Worm (Caenorhabditis elegans): Measurements from ENCODE around the gene Y45F10D.2.

Y45F10D.2 gene

DNA sequence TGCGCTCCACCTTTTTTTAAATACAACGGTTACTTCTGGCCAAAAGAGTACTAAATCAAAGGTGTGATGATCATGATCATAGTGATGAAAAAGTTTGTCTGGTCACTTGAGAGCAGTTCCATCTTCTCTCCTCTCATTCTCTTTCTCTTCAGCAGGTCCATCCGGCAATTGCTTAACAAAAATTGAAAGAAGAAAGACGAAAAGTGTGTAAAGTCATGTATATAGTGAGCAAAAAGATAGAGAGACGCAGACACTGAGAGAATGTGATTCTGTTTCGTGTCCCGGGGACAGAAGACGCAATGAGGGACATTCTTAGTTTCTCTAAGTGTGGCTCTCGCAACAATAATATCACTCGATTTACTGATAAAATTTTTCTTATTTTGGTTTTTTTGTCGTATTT lies 25.7 kb downstream of the Y45F10D.2 start:
- TF ChIP-seq jun-1 (tag; optimal IDR thresholded peaks at IDR 0.05) (no peak), zag-1 (tag; optimal IDR thresholded peaks at IDR 0.05) (no peak), nfya-1 (tag; optimal IDR thresholded peaks at IDR 0.05; ENCODE audit: insufficient read depth) (peak; percentile 2), egl-27 (tag; optimal IDR thresholded peaks at IDR 0.05) (no peak), daf-12 (tag; optimal IDR thresholded peaks at IDR 0.05) (no peak), ceh-16 (tag; optimal IDR thresholded peaks at IDR 0.05) (no peak), aly-2 (tag; optimal IDR thresholded peaks at IDR 0.05) (no peak), pha-4 (tag; optimal IDR thresholded peaks at IDR 0.05) (no peak), ztf-11 (tag; optimal IDR thresholded peaks at IDR 0.05) (no peak)

DNA sequence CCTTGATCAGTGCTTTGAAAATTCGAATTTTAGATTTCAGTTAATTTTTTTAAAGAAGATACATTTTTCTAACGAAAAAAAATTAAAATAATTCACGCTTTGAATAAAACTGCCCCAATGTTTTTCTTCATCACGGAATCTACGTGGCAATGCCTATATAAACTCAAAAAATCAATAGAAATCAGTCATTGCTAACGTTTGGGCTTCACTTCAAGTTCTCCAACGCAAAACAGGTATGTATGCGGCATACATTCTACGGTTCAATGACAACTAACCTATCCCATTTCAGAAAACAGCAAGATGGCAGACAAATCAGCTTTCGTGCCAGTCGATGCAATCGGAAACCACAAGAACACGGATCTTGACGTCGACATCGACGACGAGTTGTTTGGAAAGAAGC lies 29.1 kb downstream of the Y45F10D.2 start, which contains the start of gene C47A4.5:
Gene C47A4.5, plus strand, starts transcription at position 301 of the 400 bp plus-strand sequence.
- TF ChIP-seq nhr-77 (tag; optimal IDR thresholded peaks at IDR 0.05) (no peak), daf-12 (tag; optimal IDR thresholded peaks at IDR 0.05) (no peak), snpc-4 (tag; optimal IDR thresholded peaks at IDR 0.05) (no peak), ceh-82 (tag; optimal IDR thresholded peaks at IDR 0.05) (no peak), fkh-2 (tag; optimal IDR thresholded peaks at IDR 0.05) (no peak), nhr-43 (tag; optimal IDR thresholded peaks at IDR 0.05; ENCODE audit: poor library complexity, severe bottlenecking) (no peak), pha-4 (tag; optimal IDR thresholded peaks at IDR 0.05) (no peak), hmg-11 (tag; optimal IDR thresholded peaks at IDR 0.05) (no peak), ztf-4 (tag; optimal IDR thresholded peaks at IDR 0.05) (no peak), aly-2 (tag; optimal IDR thresholded peaks at IDR 0.05) (no peak), elt-1 (tag; optimal IDR thresholded peaks at IDR 0.05) (no peak)

DNA sequence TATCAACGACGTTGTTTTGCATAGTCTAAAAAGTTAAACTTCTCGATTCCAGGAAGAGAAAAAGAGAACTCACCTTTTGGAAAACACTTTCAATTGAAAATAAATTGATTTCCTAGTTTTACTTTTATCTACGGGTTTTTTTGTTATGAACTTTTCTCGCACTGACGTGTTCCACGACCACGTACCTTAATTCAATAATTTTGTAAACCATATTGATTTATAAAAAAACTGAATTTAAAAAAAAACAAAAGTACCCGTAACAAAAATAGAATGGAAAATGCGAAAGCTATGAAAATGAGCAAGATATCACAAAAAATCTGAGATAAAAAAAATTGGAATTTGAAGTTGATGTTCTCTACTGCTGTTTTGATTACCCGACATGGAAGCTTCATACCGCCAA lies 32.2 kb downstream of the Y45F10D.2 start, which contains the start of gene C47A4.3:
Gene C47A4.3, minus strand, starts transcription at position 101 of the 400 bp plus-strand sequence.
- TF ChIP-seq lin-39 (tag; optimal IDR thresholded peaks at IDR 0.05) (no peak), nhr-237 (tag; optimal IDR thresholded peaks at IDR 0.05) (no peak), snpc-4 (tag; optimal IDR thresholded peaks at IDR 0.05) (no peak)

DNA sequence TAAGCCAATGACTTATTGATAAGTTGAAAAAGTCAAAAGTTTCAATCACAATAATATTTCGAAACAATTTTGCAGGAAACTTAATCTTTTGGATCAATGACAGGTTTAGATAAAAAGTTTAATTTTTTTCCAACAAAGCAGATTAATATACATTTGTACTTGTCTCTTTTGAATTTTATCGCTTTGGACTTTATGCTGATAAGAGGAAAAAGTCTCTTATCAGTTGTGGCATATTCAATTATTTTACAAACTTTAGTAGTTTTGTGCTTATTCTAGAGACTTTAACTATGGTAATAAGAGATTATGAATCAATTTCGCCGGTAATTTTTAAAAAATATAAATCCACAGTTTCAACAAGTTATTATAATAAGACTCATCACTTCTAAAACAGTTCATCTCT lies 46.6 kb downstream of the Y45F10D.2 start:
- TF ChIP-seq nhr-237 (tag; optimal IDR thresholded peaks at IDR 0.05), result no peak
- peak; percentile 82 for TF ChIP-seq pqm-1 (tag; optimal IDR thresholded peaks at IDR 0.05)
- TF ChIP-seq skn-1 (tag; optimal IDR thresholded peaks at IDR 0.05), result no peak
- TF ChIP-seq nhr-25 (tag; optimal IDR thresholded peaks at IDR 0.05), result no peak
- no peak for TF ChIP-seq lsy-12 (tag; optimal IDR thresholded peaks at IDR 0.05)
- TF ChIP-seq elt-2 (tag; optimal IDR thresholded peaks at IDR 0.05), result peak; percentile 94

DNA sequence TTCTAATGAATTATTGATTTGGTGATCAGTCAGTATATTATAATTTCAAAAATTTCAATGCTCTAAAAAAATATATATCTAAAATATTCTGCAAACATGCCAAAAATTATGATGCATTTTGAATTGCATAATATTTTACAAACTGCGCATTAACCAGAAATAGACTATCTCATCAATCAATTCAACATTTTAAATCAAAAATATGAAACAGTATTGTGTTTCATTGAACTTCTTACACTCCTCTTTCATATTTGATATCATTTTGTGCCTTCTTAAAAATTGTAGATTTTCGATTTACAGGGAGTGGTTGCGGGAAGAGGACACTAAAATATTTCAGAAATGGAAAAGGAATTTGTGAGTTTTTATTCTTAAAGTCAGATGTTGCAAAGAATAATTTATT lies 47.8 kb downstream of the Y45F10D.2 start, which contains the start of gene ent-4:
Gene ent-4, plus strand, starts transcription at position 301 of the 400 bp plus-strand sequence.
- TF ChIP-seq hmg-11 (tag; optimal IDR thresholded peaks at IDR 0.05), result no peak
- no peak for TF ChIP-seq elt-2 (tag; optimal IDR thresholded peaks at IDR 0.05)

ce11 chrIV:13725201-13725600 lies 49.3 kb downstream of the Y45F10D.2 start:
- TF ChIP-seq hmg-11 (tag; optimal IDR thresholded peaks at IDR 0.05) (no peak), ztf-11 (tag; optimal IDR thresholded peaks at IDR 0.05) (no peak), ama-1 (optimal IDR thresholded peaks at IDR 0.05) (no peak), pha-4 (tag; optimal IDR thresholded peaks at IDR 0.05) (peak; percentile 46), snpc-4 (tag; optimal IDR thresholded peaks at IDR 0.05) (no peak), nfya-1 (tag; optimal IDR thresholded peaks at IDR 0.05; ENCODE audit: insufficient read depth) (no peak), unc-39 (tag; optimal IDR thresholded peaks at IDR 0.05) (no peak), ZK546.5 (tag; optimal IDR thresholded peaks at IDR 0.05) (no peak), nhr-67 (tag; optimal IDR thresholded peaks at IDR 0.05) (no peak), lin-15B (tag; optimal IDR thresholded peaks at IDR 0.05) (no peak), lsy-12 (tag; optimal IDR thresholded peaks at IDR 0.05) (no peak), fos-1 (tag; optimal IDR thresholded peaks at IDR 0.05) (peak; percentile 18), ztf-4 (tag; optimal IDR thresholded peaks at IDR 0.05) (no peak), mdl-1 (tag; optimal IDR thresholded peaks at IDR 0.05) (no peak), elt-1 (tag; optimal IDR thresholded peaks at IDR 0.05) (no peak), lin-39 (tag; optimal IDR thresholded peaks at IDR 0.05) (no peak), fkh-2 (tag; optimal IDR thresholded peaks at IDR 0.05) (no peak), tbx-2 (tag; optimal IDR thresholded peaks at IDR 0.05) (no peak), nhr-23 (tag; optimal IDR thresholded peaks at IDR 0.05) (no peak), jun-1 (tag; optimal IDR thresholded peaks at IDR 0.05) (peak; percentile 68), ceh-28 (tag; optimal IDR thresholded peaks at IDR 0.05) (no peak), ceh-82 (tag; optimal IDR thresholded peaks at IDR 0.05) (no peak), nhr-43 (tag; optimal IDR thresholded peaks at IDR 0.05; ENCODE audit: poor library complexity, severe bottlenecking) (no peak), mml-1 (tag; optimal IDR thresholded peaks at IDR 0.05) (no peak), ceh-9 (tag; optimal IDR thresholded peaks at IDR 0.05) (no peak), aly-2 (tag; optimal IDR thresholded peaks at IDR 0.05) (no peak), ceh-16 (tag; optimal IDR thresholded peaks at IDR 0.05) (no peak), elt-3 (tag; optimal IDR thresholded peaks at IDR 0.05) (no peak), eor-1 (tag; optimal IDR thresholded peaks at IDR 0.05) (no peak), nhr-77 (tag; optimal IDR thresholded peaks at IDR 0.05) (no peak), pqm-1 (tag; optimal IDR thresholded peaks at IDR 0.05) (peak; percentile 95), skn-1 (tag; optimal IDR thresholded peaks at IDR 0.05) (peak; percentile 70), nhr-11 (tag; optimal IDR thresholded peaks at IDR 0.05) (no peak), nhr-28 (tag; optimal IDR thresholded peaks at IDR 0.05) (no peak), R02D3.7 (tag; optimal IDR thresholded peaks at IDR 0.05) (no peak)

Data from whole organism, L3 larva.